Fruit fly (Drosophila melanogaster) whole organism, prepupa: ENCODE data around the gene CG8915.

Experiments
- Blimp-1 ChIP-seq: fragments of 200-800 bp; sonication (Bioruptor generic); optimal IDR thresholded peaks from 3 replicates; lab custom pipeline; 2017; ENCODE audit warnings: missing biosample characterization, missing genetic modification characterization, mild to moderate bottlenecking, moderate library complexity, missing genetic modification reagents
- CG10631 ChIP-seq: fragments of 200-800 bp; sonication (Bioruptor generic); optimal IDR thresholded peaks from 2 replicates; lab custom pipeline; 2016; ENCODE audit warnings: missing biosample characterization, missing genetic modification characterization
- CG10669 ChIP-seq: fragments of 200-800 bp; sonication (Bioruptor generic); optimal IDR thresholded peaks from 3 replicates; lab custom pipeline; 2018; ENCODE audit warnings: missing biosample characterization, mild to moderate bottlenecking, missing genetic modification characterization, moderate library complexity
- CG11294 ChIP-seq: fragments of 200-800 bp; sonication (Bioruptor generic); IDR thresholded peaks from 2 replicates; pipeline ENCODE4 v1.3.6; 2022; ENCODE audit warnings: missing biosample characterization, missing genetic modification characterization
- CG11902 ChIP-seq: fragments of 200-800 bp; sonication (Bioruptor generic); optimal IDR thresholded peaks from 3 replicates; lab custom pipeline; 2016; ENCODE audit warnings: missing biosample characterization, missing genetic modification characterization
- CG3032 ChIP-seq: fragments of 200-800 bp; optimal IDR thresholded peaks from 2 replicates; lab custom pipeline; 2019; ENCODE audit warnings: missing biosample characterization, mild to moderate bottlenecking, missing genetic modification characterization, moderate library complexity
- CG31627 ChIP-seq: fragments of 200-800 bp; sonication (Bioruptor generic); optimal IDR thresholded peaks from 3 replicates; lab custom pipeline; 2016; ENCODE audit warnings: missing biosample characterization, missing genetic modification characterization
- CG32006 ChIP-seq: fragments of 200-800 bp; sonication (Bioruptor generic); optimal IDR thresholded peaks from 3 replicates; lab custom pipeline; 2017; ENCODE audit warnings: missing biosample characterization, mild to moderate bottlenecking, missing genetic modification characterization
- CG3919 ChIP-seq: fragments of 200-800 bp; sonication (Bioruptor generic); optimal IDR thresholded peaks from 3 replicates; lab custom pipeline; 2016; ENCODE audit warnings: missing biosample characterization, missing genetic modification characterization
- CG6163 ChIP-seq: fragments of 200-800 bp; sonication (Bioruptor generic); IDR thresholded peaks from 3 replicates; pipeline ENCODE4 v1.3.6; 2022; ENCODE audit warnings: missing biosample characterization, missing genetic modification characterization
- CG6276 ChIP-seq: fragments of 200-800 bp; sonication (Bioruptor generic); optimal IDR thresholded peaks from 2 replicates; lab custom pipeline; 2017; ENCODE audit warnings: missing biosample characterization, mild to moderate bottlenecking, missing genetic modification characterization
- CG6792 ChIP-seq: fragments of 200-800 bp; sonication (Bioruptor generic); optimal IDR thresholded peaks from 3 replicates; lab custom pipeline; 2016; ENCODE audit warnings: missing biosample characterization, missing genetic modification characterization
- CG7368 ChIP-seq: fragments of 200-800 bp; sonication (Bioruptor generic); optimal IDR thresholded peaks from 3 replicates; lab custom pipeline; 2016; ENCODE audit warnings: missing biosample characterization, missing genetic modification characterization
- CG8319 ChIP-seq: fragments of 200-800 bp; sonication (Bioruptor generic); optimal IDR thresholded peaks from 3 replicates; lab custom pipeline; 2016; ENCODE audit warnings: missing biosample characterization, missing genetic modification characterization
- CG9139 ChIP-seq: fragments of 200-800 bp; sonication (Bioruptor generic); optimal IDR thresholded peaks from 3 replicates; lab custom pipeline; 2017; ENCODE audit warnings: missing biosample characterization, mild to moderate bottlenecking, missing genetic modification characterization
- Eip75B ChIP-seq: fragments of 200-800 bp; sonication (Bioruptor generic); optimal IDR thresholded peaks from 3 replicates; lab custom pipeline; 2016; ENCODE audit warnings: missing biosample characterization, missing genetic modification characterization
- Eip78C ChIP-seq: fragments of 200-800 bp; sonication (Bioruptor generic); peaks from one replicate; lab custom pipeline; 2016; ENCODE audit warnings: missing biosample characterization, missing genetic modification characterization
- Ets21C ChIP-seq: fragments of 200-800 bp; sonication (Bioruptor generic); optimal IDR thresholded peaks from 3 replicates; lab custom pipeline; 2016; ENCODE audit warnings: missing biosample characterization, missing genetic modification characterization
- Gug ChIP-seq: fragments of 200-800 bp; sonication (Bioruptor generic); IDR thresholded peaks from 2 replicates; pipeline ENCODE4 v1.3.6; 2022; ENCODE audit warnings: missing biosample characterization, missing genetic modification characterization
- Hr38 ChIP-seq: sonication (Bioruptor generic); optimal IDR thresholded peaks from 2 replicates; lab custom pipeline; 2016; ENCODE audit warnings: missing biosample characterization, missing genetic modification characterization
- Lpt ChIP-seq: fragments of 200-800 bp; sonication (Bioruptor generic); optimal IDR thresholded peaks from 3 replicates; lab custom pipeline; 2016; ENCODE audit warnings: missing biosample characterization, missing genetic modification characterization
- Met ChIP-seq: fragments of 200-800 bp; sonication (Bioruptor generic); optimal IDR thresholded peaks from 3 replicates; lab custom pipeline; 2016; ENCODE audit warnings: missing biosample characterization, missing genetic modification characterization
- Sox102F ChIP-seq: fragments of 200-800 bp; sonication (Bioruptor generic); optimal IDR thresholded peaks from 2 replicates; lab custom pipeline; 2016; ENCODE audit warnings: missing biosample characterization, mild to moderate bottlenecking, missing genetic modification characterization
- Sox14 ChIP-seq: fragments of 200-800 bp; sonication (Bioruptor generic); optimal IDR thresholded peaks from 3 replicates; lab custom pipeline; 2016; ENCODE audit warnings: missing biosample characterization, missing genetic modification characterization
- Sox15 ChIP-seq: fragments of 200-800 bp; sonication (Bioruptor generic); optimal IDR thresholded peaks from 3 replicates; lab custom pipeline; 2016; ENCODE audit warnings: missing biosample characterization, missing genetic modification characterization
- achi ChIP-seq: fragments of 200-800 bp; sonication (Bioruptor generic); optimal IDR thresholded peaks from 3 replicates; lab custom pipeline; 2016; ENCODE audit warnings: missing biosample characterization, missing genetic modification characterization
- acj6 ChIP-seq: fragments of 200-800 bp; sonication (Bioruptor generic); optimal IDR thresholded peaks from 3 replicates; lab custom pipeline; 2016; ENCODE audit warnings: missing biosample characterization, missing genetic modification characterization
- cyc ChIP-seq: fragments of 200-800 bp; sonication (Bioruptor generic); optimal IDR thresholded peaks from 3 replicates; lab custom pipeline; 2016; ENCODE audit warnings: missing biosample characterization, missing genetic modification characterization
- dac ChIP-seq: fragments of 200-800 bp; sonication (Bioruptor generic); optimal IDR thresholded peaks from 2 replicates; lab custom pipeline; 2017; ENCODE audit warnings: missing biosample characterization, mild to moderate bottlenecking, missing genetic modification characterization
- eg ChIP-seq: fragments of 200-800 bp; sonication (Bioruptor generic); IDR thresholded peaks from 3 replicates; pipeline ENCODE4 v1.3.6; 2022; ENCODE audit warnings: missing biosample characterization, missing genetic modification characterization
- fd59A ChIP-seq: fragments of 200-800 bp; sonication (Bioruptor generic); optimal IDR thresholded peaks from 2 replicates; lab custom pipeline; 2017; ENCODE audit warnings: missing biosample characterization, mild to moderate bottlenecking, missing genetic modification characterization, missing genetic modification reagents
- fd85E ChIP-seq: fragments of 200-800 bp; sonication (Bioruptor generic); optimal IDR thresholded peaks from 3 replicates; lab custom pipeline; 2016; ENCODE audit warnings: missing biosample characterization, missing genetic modification characterization
- fkh ChIP-seq: fragments of 200-800 bp; sonication (Bioruptor generic); optimal IDR thresholded peaks from 3 replicates; lab custom pipeline; 2017; ENCODE audit warnings: missing biosample characterization, mild to moderate bottlenecking, missing genetic modification characterization, moderate library complexity
- lz ChIP-seq: fragments of 200-800 bp; sonication (Bioruptor generic); optimal IDR thresholded peaks from 3 replicates; lab custom pipeline; 2016; ENCODE audit warnings: missing biosample characterization, missing genetic modification characterization
- pdm3 ChIP-seq: fragments of 200-800 bp; sonication (Bioruptor generic); optimal IDR thresholded peaks from 3 replicates; lab custom pipeline; 2016; ENCODE audit warnings: missing biosample characterization, missing genetic modification characterization
- salr ChIP-seq, 2 experiments: fragments of 200-800 bp; sonication (Bioruptor generic); optimal IDR thresholded peaks; 3 replicates each; lab custom pipeline; 2016 to 2018; ENCODE audit warnings: missing biosample characterization in 2 of 2, missing genetic modification characterization in 2 of 2, mild to moderate bottlenecking in 1 of 2
- spab ChIP-seq: fragments of 200-800 bp; sonication (Bioruptor generic); optimal IDR thresholded peaks from 2 replicates; lab custom pipeline; 2017; ENCODE audit warnings: missing biosample characterization, mild to moderate bottlenecking, missing genetic modification characterization, missing genetic modification reagents
- svp ChIP-seq: fragments of 200-800 bp; sonication (Bioruptor generic); peaks from one replicate; lab custom pipeline; 2016; ENCODE audit warnings: missing biosample characterization, missing genetic modification characterization
- vri ChIP-seq: fragments of 200-800 bp; sonication (Bioruptor generic); optimal IDR thresholded peaks from 3 replicates; lab custom pipeline; 2016; ENCODE audit warnings: missing biosample characterization, mild to moderate bottlenecking, missing genetic modification characterization

CG8915 gene

DNA sequence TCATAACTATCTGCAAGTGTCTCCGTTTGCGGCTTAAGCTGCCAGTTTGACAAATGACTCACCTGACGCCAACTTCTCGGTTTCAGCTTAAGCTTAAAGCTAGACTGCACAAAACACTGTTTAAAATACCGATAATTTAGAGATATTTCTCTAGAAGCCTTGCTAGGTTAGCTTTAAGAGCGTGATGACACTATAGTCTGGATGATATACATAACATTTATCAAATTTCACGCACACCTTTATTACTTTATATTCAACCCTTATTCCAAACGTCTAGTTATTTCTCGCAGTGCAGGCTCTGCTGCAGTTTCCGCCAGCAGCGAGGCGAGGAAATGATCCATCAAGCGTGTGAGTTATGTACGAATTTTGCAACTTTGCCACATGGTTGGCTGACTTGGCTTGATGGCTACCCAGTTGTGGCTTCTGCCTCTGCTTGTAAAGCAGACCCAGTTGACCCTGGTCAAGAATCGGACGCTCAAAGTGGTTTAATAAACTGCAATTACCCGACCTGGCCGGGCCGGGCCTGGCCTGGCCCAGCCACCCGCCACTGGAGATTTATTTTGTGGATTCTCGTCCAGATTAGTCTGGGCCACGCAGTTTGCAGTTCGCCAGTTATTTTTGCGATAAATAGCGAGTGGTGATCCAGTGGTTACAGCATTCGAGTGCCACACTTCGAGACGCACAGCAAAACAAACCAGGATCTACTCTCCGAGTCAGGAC lies 26.4 kb downstream of the CG8915 start, which contains the start of gene CG12998 (continued):
- peak; percentile 45 for TF ChIP-seq CG10669 (GFP tag; lab: Kevin White, UChicago)
- peak; percentile 13 for TF ChIP-seq CG10631 (GFP tag; lab: Kevin White, UChicago)
- no peak for TF ChIP-seq Ets21C (GFP tag; lab: Kevin White, UChicago)
- TF ChIP-seq Eip78C: peak; percentile 84
- TF ChIP-seq pdm3 (GFP tag; lab: Kevin White, UChicago): peak; percentile 49
- no peak for TF ChIP-seq spab (GFP tag; lab: Kevin White, UChicago)
- no peak for TF ChIP-seq svp (GFP tag; lab: Kevin White, UChicago)
- peak; percentile 46; the same call in 1 of the 3 replicates for TF ChIP-seq eg (GFP tag; lab: Robert Waterston, UW)
- peak; percentile 11 for TF ChIP-seq CG6792
- TF ChIP-seq Met (GFP tag; lab: Kevin White, UChicago): no peak
- no peak for TF ChIP-seq dac
- TF ChIP-seq fd59A: peak; percentile 17
- TF ChIP-seq Sox14 (GFP tag; lab: Kevin White, UChicago): no peak
- no peak for TF ChIP-seq Sox102F (GFP tag; lab: Kevin White, UChicago)
- TF ChIP-seq fd85E (GFP tag; lab: Kevin White, UChicago): no peak
- peak; percentile 50 for TF ChIP-seq Gug (GFP tag; lab: Robert Waterston, UW)

DNA sequence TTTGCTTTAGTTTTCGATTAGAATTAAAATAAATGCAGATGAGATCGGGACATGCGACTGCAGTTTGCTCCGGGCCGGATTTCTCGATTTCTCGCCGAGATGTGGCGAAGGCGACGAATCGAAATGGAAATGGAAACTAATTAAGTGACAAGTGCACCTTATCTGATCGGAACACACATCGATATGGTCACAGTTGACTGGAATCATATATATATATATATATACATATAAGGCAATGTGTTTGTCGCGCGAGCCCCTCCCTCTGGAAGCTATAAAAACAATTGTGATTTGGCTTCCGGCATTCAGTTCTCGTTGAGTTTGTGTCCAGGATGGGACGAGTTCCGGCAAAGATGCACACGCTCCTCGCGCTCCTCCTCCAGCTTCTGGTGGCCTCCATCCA lies 29.8 kb downstream of the CG8915 start, which contains the start of gene CG5162:
CG5162 (plus strand) TSS at position 301 of the 400 bp plus-strand sequence.
- TF ChIP-seq Sox14 (GFP tag; lab: Kevin White, UChicago) (no peak), vri (GFP tag; lab: Kevin White, UChicago) (no peak), CG6276 (GFP tag; lab: Kevin White, UChicago) (no peak), Eip75B (GFP tag; lab: Kevin White, UChicago) (no peak), cyc (GFP tag; lab: Kevin White, UChicago) (no peak), Sox102F (GFP tag; lab: Kevin White, UChicago) (no peak), lz (GFP tag; lab: Kevin White, UChicago) (no peak), CG3919 (GFP tag; lab: Kevin White, UChicago) (no peak), pdm3 (GFP tag; lab: Kevin White, UChicago) (no peak), CG9139 (no peak), CG10631 (GFP tag; lab: Kevin White, UChicago) (no peak), Sox15 (GFP tag; lab: Kevin White, UChicago) (no peak)

DNA sequence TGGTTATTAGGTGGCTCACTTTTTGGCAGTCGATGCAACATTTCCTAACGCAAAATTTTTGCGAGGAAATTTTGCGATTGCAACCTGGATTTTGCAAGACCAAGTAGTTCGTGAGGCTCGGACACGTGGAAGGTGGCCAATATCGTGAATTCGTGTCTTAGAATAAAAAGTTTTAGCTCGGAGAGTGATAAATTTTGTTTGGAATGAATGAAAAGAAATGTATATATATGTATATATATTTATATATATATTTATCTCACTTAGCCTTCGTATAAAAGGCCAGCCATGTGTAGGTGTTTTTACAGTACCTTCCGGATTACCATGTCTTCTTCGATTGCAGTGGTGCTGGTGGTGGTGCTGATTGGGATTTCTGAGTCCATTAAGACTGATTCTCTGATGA lies 32.8 kb downstream of the CG8915 start, which contains the start of gene CG18258:
CG18258 (plus strand) TSS at position 301 of the 400 bp plus-strand sequence.
- TF ChIP-seq fd59A (no peak), CG3032 (tag; lab: Kevin White, UChicago) (no peak), achi (no peak), Lpt (GFP tag; lab: Kevin White, UChicago) (no peak), Hr38 (GFP tag; lab: Kevin White, UChicago) (no peak), fkh (GFP tag; lab: Kevin White, UChicago) (no peak), CG11902 (no peak), CG32006 (GFP tag; lab: Kevin White, UChicago) (no peak), Eip78C (no peak), CG31627 (GFP tag; lab: Kevin White, UChicago) (no peak), CG9139 (no peak), Sox102F (GFP tag; lab: Kevin White, UChicago) (no peak), acj6 (GFP tag; lab: Kevin White, UChicago) (no peak), CG11294 (GFP tag; lab: Robert Waterston, UW) (no peak), svp (GFP tag; lab: Kevin White, UChicago) (no peak)

DNA sequence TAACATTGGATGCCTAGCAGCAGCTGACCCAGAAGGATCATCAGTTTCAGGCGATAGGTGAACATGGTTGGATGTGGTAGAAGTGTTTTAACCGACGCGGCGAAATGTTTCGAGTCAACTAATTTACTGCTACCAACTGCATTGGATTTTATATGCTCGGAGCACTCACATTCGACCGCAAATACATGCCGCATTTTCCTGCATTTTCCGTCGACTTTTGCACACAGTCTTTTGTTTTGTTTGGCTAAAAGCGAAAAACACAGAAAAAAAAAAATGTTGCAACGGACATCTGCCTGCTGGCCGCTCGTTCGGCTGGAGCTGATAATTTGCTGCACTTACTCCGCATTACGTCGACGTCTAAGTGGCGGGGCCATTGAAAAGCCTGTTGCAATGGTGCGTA lies 34.9 kb downstream of the CG8915 start, which contains the start of gene CG12995:
CG12995 (minus strand) TSS at position 101 of the 400 bp plus-strand sequence.
- TF ChIP-seq achi: no peak
- TF ChIP-seq Met (GFP tag; lab: Kevin White, UChicago): no peak
- no peak for TF ChIP-seq Eip75B (GFP tag; lab: Kevin White, UChicago)
- no peak for TF ChIP-seq CG6163 (GFP tag; lab: Robert Waterston, UW)
- TF ChIP-seq CG11294 (GFP tag; lab: Robert Waterston, UW): no peak
- TF ChIP-seq Blimp-1 (GFP tag; lab: Kevin White, UChicago): no peak
- TF ChIP-seq CG10631 (GFP tag; lab: Kevin White, UChicago): no peak
- TF ChIP-seq CG6792: no peak
- TF ChIP-seq CG31627 (GFP tag; lab: Kevin White, UChicago): no peak
- no peak for TF ChIP-seq dac
- no peak for TF ChIP-seq Hr38 (GFP tag; lab: Kevin White, UChicago)
- TF ChIP-seq CG8319 (GFP tag; lab: Kevin White, UChicago): no peak
- TF ChIP-seq eg (GFP tag; lab: Robert Waterston, UW): no peak
- TF ChIP-seq salr (GFP tag; optimal IDR thresholded peaks at IDR 0.05; lab: Kevin White, UChicago): no peak
- TF ChIP-seq Sox15 (GFP tag; lab: Kevin White, UChicago): no peak
- no peak for TF ChIP-seq lz (GFP tag; lab: Kevin White, UChicago)
- TF ChIP-seq Gug (GFP tag; lab: Robert Waterston, UW): no peak
- no peak for TF ChIP-seq spab (GFP tag; lab: Kevin White, UChicago)
- no peak for TF ChIP-seq CG7368 (GFP tag; lab: Kevin White, UChicago)
